Worm (Caenorhabditis elegans) whole organism, L4/young adult: ENCODE results near the gene oac-12.

ENCODE experiments used
- W03F9.2 ChIP-seq: fragments of 150-350 bp; optimal IDR thresholded peaks from 2 replicates; lab custom pipeline; 2014; ENCODE audit warnings: missing biosample characterization, missing genetic modification characterization
- dao-5 ChIP-seq: sonication (generic microtip); optimal IDR thresholded peaks from 2 replicates; lab custom pipeline; 2016; ENCODE audit warnings: missing genotype, missing genetic modification characterization, moderate library complexity, missing compliant biosample characterization
- him-1 ChIP-seq: sonication (generic microtip); optimal IDR thresholded peaks from 2 replicates; lab custom pipeline; 2016; ENCODE audit warnings: missing genotype, missing genetic modification reagents, missing genetic modification characterization, missing compliant biosample characterization

ce11 chrV:4373656-4374055 lies 41.3 kb upstream of the oac-12 start:
- no peak for TF ChIP-seq him-1 (tag; lab: Kevin White, UChicago)
- no peak for TF ChIP-seq W03F9.2
- TF ChIP-seq dao-5 (tag; lab: Kevin White, UChicago) = no peak
